Worm (Caenorhabditis elegans): ENCODE results near the gene C25E10.7.

- TF ChIP-seq Y95B8A.8 (GFP tag; IDR thresholded peaks at IDR 0.05) (no peak), unc-62 (GFP tag; optimal IDR thresholded peaks at IDR 0.05) (no peak), madf-10 (tag; optimal IDR thresholded peaks at IDR 0.05) (no peak), mes-4 (tag; optimal IDR thresholded peaks at IDR 0.05) (no peak), pha-4 (tag; optimal IDR thresholded peaks at IDR 0.05) (no peak), unc-130 (GFP tag; optimal IDR thresholded peaks at IDR 0.05) (no peak), zim-3 (tag; optimal IDR thresholded peaks at IDR 0.05) (no peak), sdz-38 (tag; optimal IDR thresholded peaks at IDR 0.05) (no peak), attf-6 (GFP tag; IDR thresholded peaks at IDR 0.05) (no peak)
Measured at ce11 chrV:9078067-9078581, 27.1 kb upstream of the C25E10.7 start.
